Worm (Caenorhabditis elegans): ENCODE data around the gene hmt-1.
A peak's percentile ranks its signal among the peaks of the same experiment; 100 is the strongest.

Gene hmt-1

DNA sequence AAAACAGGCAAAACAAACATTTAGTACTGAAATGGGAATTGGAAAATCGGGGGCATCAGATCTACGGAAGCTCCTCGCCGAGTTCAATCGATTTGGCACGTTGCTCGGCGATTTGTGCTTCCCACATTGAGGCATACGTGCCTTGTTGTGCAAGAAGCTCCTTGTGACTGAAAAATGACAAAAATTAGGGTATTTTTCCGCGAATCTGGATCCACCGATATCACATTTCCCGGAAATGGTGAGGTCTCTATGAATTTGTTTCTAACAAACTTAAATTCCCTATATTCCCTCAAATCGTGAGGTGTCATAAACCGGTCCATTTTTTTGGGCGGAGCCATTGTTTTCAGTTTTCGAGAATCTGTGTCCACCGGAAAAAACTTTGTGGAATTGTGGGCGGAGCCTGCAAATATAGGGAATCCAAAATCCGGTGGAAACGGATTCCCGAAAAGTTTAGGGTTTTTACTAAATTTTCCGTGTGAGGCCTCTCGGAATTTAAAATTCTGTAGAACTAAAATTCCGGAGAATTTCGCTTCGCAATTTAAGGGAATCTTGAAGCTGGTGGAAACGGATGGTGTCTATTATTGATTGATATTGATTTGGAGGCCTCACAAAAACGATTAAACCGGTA, 8.0 kb downstream of the hmt-1 start (continued):
- TF ChIP-seq sox-4 (tag; optimal IDR thresholded peaks at IDR 0.05) (peak; percentile 15), ceh-6 (GFP tag; optimal IDR thresholded peaks at IDR 0.05) (no peak), pha-4 (tag; optimal IDR thresholded peaks at IDR 0.05) (no peak), elt-4 (tag; optimal IDR thresholded peaks at IDR 0.05) (peak; percentile 90), hlh-15 (tag; optimal IDR thresholded peaks at IDR 0.05) (peak; percentile 28), ceh-2 (tag; optimal IDR thresholded peaks at IDR 0.05) (peak; percentile 94), ref-2 (tag; optimal IDR thresholded peaks at IDR 0.05) (peak; percentile 80), pag-3 (tag; optimal IDR thresholded peaks at IDR 0.05; ENCODE audit: borderline replicate concordance) (peak; percentile 60), C08G9.2 (tag; optimal IDR thresholded peaks at IDR 0.05) (peak; percentile 99), ceh-19 (GFP tag; optimal IDR thresholded peaks at IDR 0.05) (peak; percentile 24), pha-2 (tag; optimal IDR thresholded peaks at IDR 0.05) (peak; percentile 73), tbx-2 (tag; optimal IDR thresholded peaks at IDR 0.05) (peak; percentile 96), unc-42 (tag; optimal IDR thresholded peaks at IDR 0.05) (peak; percentile 35), syd-9 (tag; optimal IDR thresholded peaks at IDR 0.05) (peak; percentile 36), ahr-1 (tag; optimal IDR thresholded peaks at IDR 0.05) (peak; percentile 91), unc-3 (GFP tag; conservative IDR thresholded peaks at IDR 0.05) (no peak), unc-3 (tag; optimal IDR thresholded peaks at IDR 0.05) (peak; percentile 69), sdc-2 (tag; optimal IDR thresholded peaks at IDR 0.05) (peak; percentile 50), npax-4 (tag; optimal IDR thresholded peaks at IDR 0.05) (no peak), ztf-16 (tag; optimal IDR thresholded peaks at IDR 0.05) (peak; percentile 67), sox-2 (GFP tag; IDR thresholded peaks at IDR 0.05) (no peak), ceh-14 (tag; optimal IDR thresholded peaks at IDR 0.05) (peak; percentile 94), ceh-9 (tag; optimal IDR thresholded peaks at IDR 0.05) (peak; percentile 23), tbx-7 (tag; optimal IDR thresholded peaks at IDR 0.05) (peak; percentile 98), lin-11 (tag; optimal IDR thresholded peaks at IDR 0.05) (no peak), hlh-8 (tag; optimal IDR thresholded peaks at IDR 0.05) (peak; percentile 86)

- TF ChIP-seq ceh-9 (tag; optimal IDR thresholded peaks at IDR 0.05) = no peak
- TF ChIP-seq ama-1 (optimal IDR thresholded peaks at IDR 0.05) = peak; percentile 66
Observed at ce11 chrIII:11090870-11091386, 8.8 kb downstream of the hmt-1 start.

- TF ChIP-seq madf-2 (tag; optimal IDR thresholded peaks at IDR 0.05) (no peak), syd-9 (tag; optimal IDR thresholded peaks at IDR 0.05) (no peak), nfya-1 (tag; optimal IDR thresholded peaks at IDR 0.05) (peak; percentile 75), dmd-4 (tag; optimal IDR thresholded peaks at IDR 0.05; ENCODE audit: borderline replicate concordance) (no peak), nhr-232 (tag; optimal IDR thresholded peaks at IDR 0.05) (no peak), hlh-30 (tag; optimal IDR thresholded peaks at IDR 0.05; ENCODE audit: insufficient read depth) (no peak), hlh-13 (GFP tag; optimal IDR thresholded peaks at IDR 0.05) (no peak), tbx-2 (tag; optimal IDR thresholded peaks at IDR 0.05) (no peak), ceh-9 (tag; optimal IDR thresholded peaks at IDR 0.05) (no peak), hlh-6 (tag; optimal IDR thresholded peaks at IDR 0.05) (no peak), sox-4 (tag; optimal IDR thresholded peaks at IDR 0.05) (no peak), ama-1 (optimal IDR thresholded peaks at IDR 0.05) (peak; percentile 89)
Observed at ce11 chrIII:11090112-11090648, 9.6 kb downstream of the hmt-1 start.

ce11 chrIII:11088187-11088586, 11.6 kb downstream of the hmt-1 start, which contains the start of gene W09D6.5:
Gene W09D6.5, plus strand, starts transcription at chrIII:11088487.
- no peak for TF ChIP-seq lin-11 (tag; optimal IDR thresholded peaks at IDR 0.05)
- TF ChIP-seq pha-4 (tag; optimal IDR thresholded peaks at IDR 0.05) = no peak
- TF ChIP-seq hlh-30 (tag; optimal IDR thresholded peaks at IDR 0.05; ENCODE audit: insufficient read depth) = no peak
- TF ChIP-seq dmd-4 (tag; optimal IDR thresholded peaks at IDR 0.05; ENCODE audit: borderline replicate concordance) = no peak
- TF ChIP-seq pat-9 (tag; optimal IDR thresholded peaks at IDR 0.05) = no peak
- TF ChIP-seq hlh-8 (tag; optimal IDR thresholded peaks at IDR 0.05) = no peak
- no peak for TF ChIP-seq pag-3 (tag; optimal IDR thresholded peaks at IDR 0.05; ENCODE audit: borderline replicate concordance)
- TF ChIP-seq C08G9.2 (tag; optimal IDR thresholded peaks at IDR 0.05) = no peak
- TF ChIP-seq zip-5 (tag; optimal IDR thresholded peaks at IDR 0.05) = no peak
- no peak for TF ChIP-seq ref-2 (tag; optimal IDR thresholded peaks at IDR 0.05)
- no peak for TF ChIP-seq unc-55 (GFP tag; optimal IDR thresholded peaks at IDR 0.05)
- TF ChIP-seq ceh-2 (tag; optimal IDR thresholded peaks at IDR 0.05) = no peak
